Worm (Caenorhabditis elegans) whole organism, mixed stage, embryonic: ENCODE results near the gene F18E3.10.

Experiments used
- ces-1 ChIP-seq: fragments of 150-350 bp; optimal IDR thresholded peaks from 2 replicates; lab custom pipeline; 2014; ENCODE audit warnings: missing biosample characterization, missing genetic modification reagents, missing genetic modification characterization
- cnd-1 ChIP-seq: fragments of 200-800 bp; sonication (Bioruptor generic); optimal IDR thresholded peaks from 2 replicates; lab custom pipeline; 2018; ENCODE audit warnings: mild to moderate bottlenecking, missing genetic modification characterization, missing compliant biosample characterization
- lin-13 ChIP-seq: fragments of 150-350 bp; optimal IDR thresholded peaks from 2 replicates; lab custom pipeline; 2014; ENCODE audit warnings: missing biosample characterization, missing genetic modification characterization
- mep-1 ChIP-seq: fragments of 150-350 bp; optimal IDR thresholded peaks from 2 replicates; lab custom pipeline; 2017; ENCODE audit warnings: missing biosample characterization, missing genetic modification reagents, missing genetic modification characterization, inconsistent platforms

- no peak for TF ChIP-seq cnd-1
- TF ChIP-seq ces-1 = no peak
- TF ChIP-seq lin-13 (tag; lab: Kevin White, UChicago) = no peak
- no peak for TF ChIP-seq mep-1 (tag; lab: Kevin White, UChicago)
Measured at ce11 chrV:7428880-7429279, 4.6 kb upstream of the F18E3.10 start, which contains the start of gene srw-69.
